Fruit fly (Drosophila melanogaster) whole organism, embryonic: Measurements from ENCODE around the gene CG9992.
A peak's percentile ranks its signal among the peaks of the same experiment; 100 is the strongest.

Source experiments
- Awh ChIP-seq: fragments of 200-800 bp; sonication (Bioruptor generic); IDR thresholded peaks from 2 replicates; pipeline ENCODE4, ENCODE4 v1.3.6; 2022; ENCODE audit warnings: missing biosample characterization, missing genetic modification characterization
- Blimp-1 ChIP-seq: fragments of 200-800 bp; sonication (Bioruptor generic); optimal IDR thresholded peaks from 3 replicates; lab custom pipeline; 2018; ENCODE audit warnings: missing biosample characterization, missing genetic modification characterization, mild to moderate bottlenecking, moderate library complexity, missing genetic modification reagents
- CG10267 ChIP-seq: fragments of 200-800 bp; sonication (Bioruptor generic); optimal IDR thresholded peaks from 2 replicates; lab custom pipeline; 2018; ENCODE audit warnings: missing biosample characterization, mild to moderate bottlenecking, missing genetic modification characterization, moderate library complexity
- CG11696 ChIP-seq: fragments of 200-800 bp; sonication (Bioruptor generic); IDR thresholded peaks from 2 replicates; pipeline ENCODE4 v1.3.6; 2022; ENCODE audit warnings: missing biosample characterization, missing genetic modification characterization
- CG13894 ChIP-seq: fragments of 200-800 bp; sonication (Bioruptor generic); optimal IDR thresholded peaks from 3 replicates; lab custom pipeline; 2018; ENCODE audit warnings: missing biosample characterization, mild to moderate bottlenecking, missing genetic modification characterization, moderate library complexity
- CG17361 ChIP-seq: fragments of 200-800 bp; sonication (Bioruptor generic); IDR thresholded peaks from 3 replicates; pipeline ENCODE4 v1.3.6; 2022; ENCODE audit warnings: missing biosample characterization, missing genetic modification characterization
- CG17385 ChIP-seq: fragments of 200-800 bp; sonication (Bioruptor generic); optimal IDR thresholded peaks from 3 replicates; lab custom pipeline; 2018; ENCODE audit warnings: missing biosample characterization, mild to moderate bottlenecking, missing genetic modification characterization
- CG18764 ChIP-seq: fragments of 200-800 bp; sonication (Bioruptor generic); optimal IDR thresholded peaks from 3 replicates; lab custom pipeline; 2016; ENCODE audit warnings: missing biosample characterization, missing genetic modification characterization
- CG33557 ChIP-seq: fragments of 200-800 bp; sonication (Bioruptor generic); optimal IDR thresholded peaks from 2 replicates; lab custom pipeline; 2019; ENCODE audit warnings: missing biosample characterization, mild to moderate bottlenecking, missing genetic modification characterization, moderate library complexity
- CG42726 ChIP-seq: fragments of 200-800 bp; sonication (Bioruptor generic); IDR thresholded peaks from 2 replicates; pipeline ENCODE4 v1.3.6; 2022; ENCODE audit warnings: missing biosample characterization, missing genetic modification characterization; ENCODE audit not compliant: partially characterized antibody
- CG4617 ChIP-seq: fragments of 200-800 bp; sonication (Bioruptor generic); optimal IDR thresholded peaks from 3 replicates; lab custom pipeline; 2016; ENCODE audit warnings: missing biosample characterization, missing genetic modification characterization, borderline replicate concordance
- CG6791 ChIP-seq: fragments of 200-800 bp; sonication (Bioruptor generic); IDR thresholded peaks from 3 replicates; pipeline ENCODE4 v1.3.6; 2022; ENCODE audit warnings: missing biosample characterization, missing genetic modification characterization; ENCODE audit not compliant: partially characterized antibody
- CG6813 ChIP-seq: fragments of 200-800 bp; sonication (Bioruptor generic); optimal IDR thresholded peaks from 2 replicates; lab custom pipeline; 2017; ENCODE audit warnings: missing biosample characterization, missing genetic modification characterization, mild to moderate bottlenecking, moderate library complexity, missing genetic modification reagents
- CG7786 ChIP-seq: fragments of 200-800 bp; sonication (Bioruptor generic); optimal IDR thresholded peaks from 2 replicates; lab custom pipeline; 2016; ENCODE audit warnings: missing biosample characterization, missing genetic modification characterization
- CG7928 ChIP-seq: fragments of 200-800 bp; sonication (Bioruptor generic); optimal IDR thresholded peaks from 2 replicates; lab custom pipeline; 2017; ENCODE audit warnings: missing biosample characterization, mild to moderate bottlenecking, missing genetic modification characterization
- CG7963 ChIP-seq: fragments of 200-800 bp; sonication (Bioruptor generic); IDR thresholded peaks from 3 replicates; pipeline ENCODE4 v1.3.6; 2022; ENCODE audit warnings: missing biosample characterization, missing genetic modification characterization; ENCODE audit not compliant: partially characterized antibody
- Dek ChIP-seq: fragments of 200-800 bp; sonication (Bioruptor generic); optimal IDR thresholded peaks from 3 replicates; lab custom pipeline; 2019; ENCODE audit warnings: missing biosample characterization, mild to moderate bottlenecking, missing genetic modification characterization, moderate library complexity
- Eip74EF ChIP-seq, 2 experiments: fragments of 200-800 bp in 1 of 2; fragments of >200 bp in 1 of 2; sonication (Bioruptor generic) in 1 of 2; optimal IDR thresholded peaks; 2 replicates each; lab custom pipeline; 2017 to 2019; ENCODE audit warnings: missing biosample characterization in 2 of 2, missing genetic modification characterization in 2 of 2, mild to moderate bottlenecking in 1 of 2, moderate library complexity in 1 of 2
- Gug ChIP-seq: fragments of 200-800 bp; sonication (Bioruptor generic); IDR thresholded peaks from 4 replicates; pipeline ENCODE4 v1.3.6; 2022; ENCODE audit warnings: missing biosample characterization, missing genetic modification characterization
- Hand ChIP-seq: fragments of 200-800 bp; sonication (Bioruptor generic); optimal IDR thresholded peaks from 2 replicates; lab custom pipeline; 2017; ENCODE audit warnings: mild to moderate bottlenecking, missing biosample characterization, missing genetic modification reagents, missing genetic modification characterization
- Hr3 ChIP-seq: fragments of 200-800 bp; sonication (Bioruptor generic); optimal IDR thresholded peaks from 3 replicates; lab custom pipeline; 2016; ENCODE audit warnings: missing biosample characterization, missing genetic modification characterization
- Kr ChIP-seq: fragments of 200-800 bp; sonication (Bioruptor generic); optimal IDR thresholded peaks from 2 replicates; lab custom pipeline; 2017; ENCODE audit warnings: missing biosample characterization, mild to moderate bottlenecking, missing genetic modification characterization
- MTF-1 ChIP-seq: fragments of 200-800 bp; sonication (Bioruptor generic); optimal IDR thresholded peaks from 2 replicates; lab custom pipeline; 2018; ENCODE audit warnings: missing biosample characterization, mild to moderate bottlenecking, missing genetic modification characterization, borderline replicate concordance
- Med ChIP-seq: fragments of 200-800 bp; sonication (Bioruptor generic); peaks from one replicate; lab custom pipeline; 2016; ENCODE audit warnings: missing biosample characterization, missing genetic modification characterization, mild to moderate bottlenecking, inconsistent platforms, moderate library complexity
- Mrtf ChIP-seq: fragments of 200-800 bp; sonication (Bioruptor generic); IDR thresholded peaks from 3 replicates; pipeline ENCODE4 v1.3.6; 2022; ENCODE audit warnings: missing biosample characterization, missing genetic modification characterization
- Myb ChIP-seq: fragments of 200-800 bp; sonication (Bioruptor generic); optimal IDR thresholded peaks from 2 replicates; lab custom pipeline; 2016; ENCODE audit warnings: missing biosample characterization, missing genetic modification characterization
- Opbp ChIP-seq: fragments of 200-800 bp; sonication (Bioruptor generic); IDR thresholded peaks from 3 replicates; pipeline ENCODE4 v1.3.6; 2022; ENCODE audit warnings: missing biosample characterization, missing genetic modification characterization; ENCODE audit not compliant: partially characterized antibody
- Pdp1 ChIP-seq, 2 experiments: fragments of 200-800 bp; sonication (Bioruptor generic); optimal IDR thresholded peaks; 3 replicates each; lab custom pipeline; 2016; ENCODE audit warnings: missing biosample characterization in 2 of 2, missing genetic modification characterization in 2 of 2, mild to moderate bottlenecking in 1 of 2, moderate library complexity in 1 of 2
- Sry-β ChIP-seq: fragments of 200-800 bp; sonication (Bioruptor generic); optimal IDR thresholded peaks from 2 replicates; lab custom pipeline; 2018; ENCODE audit warnings: missing biosample characterization, mild to moderate bottlenecking, missing genetic modification characterization, moderate library complexity
- gcm2 ChIP-seq: fragments of 200-800 bp; sonication (Bioruptor generic); optimal IDR thresholded peaks from 2 replicates; lab custom pipeline; 2016; ENCODE audit warnings: missing biosample characterization, missing genetic modification characterization
- gfzf ChIP-seq: fragments of 200-800 bp; sonication (Bioruptor generic); optimal IDR thresholded peaks from 2 replicates; lab custom pipeline; 2016; ENCODE audit warnings: missing biosample characterization, mild to moderate bottlenecking, missing genetic modification characterization, moderate library complexity
- h ChIP-seq: fragments of >200 bp; optimal IDR thresholded peaks from 2 replicates; lab custom pipeline; 2017
- hb ChIP-seq: fragments of 200-800 bp; sonication (Bioruptor generic); IDR thresholded peaks from 3 replicates; pipeline ENCODE4 v1.3.6; 2022; ENCODE audit warnings: missing biosample characterization, missing genetic modification characterization; ENCODE audit not compliant: partially characterized antibody
- jumu ChIP-seq: fragments of 200-800 bp; sonication (Bioruptor generic); optimal IDR thresholded peaks from 3 replicates; lab custom pipeline; 2016; ENCODE audit warnings: missing biosample characterization, missing genetic modification characterization
- kah ChIP-seq: fragments of 200-800 bp; sonication (Bioruptor generic); optimal IDR thresholded peaks from 2 replicates; lab custom pipeline; 2018; ENCODE audit warnings: missing biosample characterization, mild to moderate bottlenecking, missing genetic modification characterization
- lab ChIP-seq: fragments of 200-800 bp; sonication (Bioruptor generic); optimal IDR thresholded peaks from 3 replicates; lab custom pipeline; 2017; ENCODE audit warnings: missing biosample characterization, missing genetic modification characterization, mild to moderate bottlenecking, moderate library complexity, missing genetic modification reagents
- lilli ChIP-seq: fragments of 200-800 bp; sonication (Bioruptor generic); optimal IDR thresholded peaks from 3 replicates; lab custom pipeline; 2016; ENCODE audit warnings: missing biosample characterization, missing genetic modification characterization
- nau ChIP-seq: fragments of 200-800 bp; sonication (Bioruptor generic); optimal IDR thresholded peaks from 3 replicates; lab custom pipeline; 2017; ENCODE audit warnings: missing biosample characterization, mild to moderate bottlenecking, missing genetic modification characterization, missing genetic modification reagents
- nmo ChIP-seq: fragments of 200-800 bp; sonication (Bioruptor generic); optimal IDR thresholded peaks from 2 replicates; lab custom pipeline; 2018; ENCODE audit warnings: missing biosample characterization, mild to moderate bottlenecking, missing genetic modification characterization, moderate library complexity
- pho ChIP-seq: fragments of 200-800 bp; sonication (Bioruptor generic); optimal IDR thresholded peaks from 2 replicates; lab custom pipeline; 2016; ENCODE audit warnings: missing biosample characterization, missing genetic modification characterization
- psq ChIP-seq: fragments of 200-800 bp; sonication (Bioruptor generic); optimal IDR thresholded peaks from 2 replicates; lab custom pipeline; 2017; ENCODE audit warnings: missing biosample characterization, missing genetic modification characterization
- pzg ChIP-seq: fragments of 200-800 bp; sonication (Bioruptor generic); optimal IDR thresholded peaks from 3 replicates; lab custom pipeline; 2018; ENCODE audit warnings: missing biosample characterization, mild to moderate bottlenecking, missing genetic modification characterization, moderate library complexity
- scrt ChIP-seq: fragments of 200-800 bp; sonication (Bioruptor generic); optimal IDR thresholded peaks from 2 replicates; lab custom pipeline; 2018; ENCODE audit warnings: missing biosample characterization, mild to moderate bottlenecking, missing genetic modification characterization, moderate library complexity
- slbo ChIP-seq: fragments of 200-800 bp; sonication (Bioruptor generic); IDR thresholded peaks from 2 replicates; pipeline ENCODE4 v1.3.6; 2022; ENCODE audit warnings: missing biosample characterization, missing genetic modification characterization

Gene CG9992

dm6 chrX:16421899-16422412 is 37.2 kb upstream of the CG9992 start, which contains the start of gene AnxB11 (continued):
- TF ChIP-seq lilli (GFP tag; lab: Kevin White, UChicago) (no peak), Gug (GFP tag; lab: Robert Waterston, UW) (no peak), jumu (no peak), Dek (tag; lab: Kevin White, UChicago) (no peak), CG33557 (GFP tag; lab: Kevin White, UChicago) (no peak), Med (GFP tag; lab: Kevin White, UChicago) (peak; percentile 76), Sry-β (no peak), Awh (GFP tag; lab: Robert Waterston, UW) (0 out of 2 replicates have a peak, but pooled peaks have one; percentile 7), Opbp (GFP tag; lab: Robert Waterston, UW) (peak; percentile 74; the same call in 2 of the 3 replicates), hb (GFP tag; lab: Robert Waterston, UW) (peak; percentile 42; the same call in 2 of the 3 replicates), CG42726 (peak; percentile 30; the same call in 1 of the 2 replicates), MTF-1 (GFP tag; lab: Kevin White, UChicago) (no peak), CG6813 (GFP tag; lab: Kevin White, UChicago) (no peak), Blimp-1 (GFP tag; lab: Kevin White, UChicago) (peak; percentile 22), scrt (GFP tag; lab: Kevin White, UChicago) (peak; percentile 88), Hr3 (no peak), psq (GFP tag; lab: Kevin White, UChicago) (no peak), CG6791 (GFP tag; lab: Robert Waterston, UW) (peak; percentile 76), CG17361 (GFP tag; lab: Robert Waterston, UW) (no peak), gfzf (GFP tag; lab: Kevin White, UChicago) (no peak), nau (no peak), kah (GFP tag; lab: Kevin White, UChicago) (peak; percentile 98), pzg (peak; percentile 25), Hand (no peak), slbo (GFP tag; lab: Robert Waterston, UW) (no peak), Myb (no peak), CG13894 (peak; percentile 12), lab (peak; percentile 17), Eip74EF (GFP tag; optimal IDR thresholded peaks at IDR 0.05; lab: Kevin White, UChicago) (peak in 1 of 2 experiments; percentile 20), CG4617 (GFP tag; lab: Kevin White, UChicago) (peak; percentile 23), CG17385 (GFP tag; lab: Kevin White, UChicago) (no peak), Pdp1 (GFP tag; optimal IDR thresholded peaks at IDR 0.05; lab: Kevin White, UChicago) (no peak)

DNA sequence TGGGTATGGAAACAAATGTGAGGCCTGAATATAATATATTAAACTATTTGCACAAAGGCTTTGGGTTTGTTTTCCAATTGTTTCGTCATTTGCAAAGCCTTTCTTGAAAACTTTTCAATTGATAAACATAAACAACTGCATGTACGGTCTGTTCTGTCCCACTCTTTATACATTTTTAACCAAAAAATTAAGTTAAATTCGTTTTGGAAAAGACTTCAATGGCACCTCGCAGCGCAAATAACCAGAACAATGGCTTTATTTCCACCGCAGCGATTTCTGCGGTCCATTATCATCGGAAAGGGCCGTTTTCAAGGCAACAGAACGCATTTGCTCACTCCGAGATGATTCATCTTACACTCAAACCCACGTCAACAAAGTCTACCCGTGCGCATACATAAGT is 36.2 kb upstream of the CG9992 start:
- TF ChIP-seq CG18764 (GFP tag; lab: Kevin White, UChicago) (no peak), CG11696 (no peak), CG7963 (GFP tag; lab: Robert Waterston, UW) (no peak), pho (GFP tag; lab: Kevin White, UChicago) (no peak), Kr (no peak), h (lab: Kevin White, UChicago) (no peak), CG7928 (GFP tag; lab: Kevin White, UChicago) (no peak), gcm2 (GFP tag; lab: Kevin White, UChicago) (no peak), CG7786 (no peak), nmo (no peak), CG10267 (no peak), Mrtf (GFP tag; lab: Robert Waterston, UW) (no peak)
